Worm (Caenorhabditis elegans) whole organism, L4 larva: ENCODE results near the gene ZK637.15.

ENCODE experiments used
- D1046.2 ChIP-seq: fragments of 200-800 bp; sonication (Bioruptor generic); IDR thresholded peaks from 2 replicates; pipeline ENCODE4 v1.3.6; 2022; ENCODE audit warnings: missing genetic modification characterization, missing compliant biosample characterization
- F26F4.8 ChIP-seq: fragments of 200-800 bp; sonication (Bioruptor generic); conservative IDR thresholded peaks from 2 replicates; pipeline ENCODE4 v1.3.6; 2022; ENCODE audit warnings: missing genetic modification characterization, missing compliant biosample characterization
- F49E8.2 ChIP-seq: sonication (generic microtip); optimal IDR thresholded peaks from 2 replicates; lab custom pipeline; 2016; ENCODE audit warnings: missing compliant biosample characterization, mild to moderate bottlenecking, missing genetic modification characterization, borderline replicate concordance
- T20F7.1 ChIP-seq: fragments of 200-800 bp; sonication (Bioruptor generic); optimal IDR thresholded peaks from 2 replicates; lab custom pipeline; 2018; ENCODE audit warnings: mild to moderate bottlenecking, missing genetic modification characterization, missing compliant biosample characterization
- T26A8.4 ChIP-seq: fragments of 200-800 bp; sonication (Bioruptor generic); IDR thresholded peaks from 2 replicates; pipeline ENCODE4 v1.3.6; 2022; ENCODE audit warnings: missing genetic modification characterization, missing compliant biosample characterization
- ZK546.5 ChIP-seq, 2 experiments: sonication (generic microtip); optimal IDR thresholded peaks; 2 replicates each; lab custom pipeline; 2017; ENCODE audit warnings: missing biosample characterization in 2 of 2, missing genetic modification characterization in 2 of 2
- aha-1 ChIP-seq: fragments of 150-350 bp; peaks from one replicate; lab custom pipeline; 2014; ENCODE audit warnings: missing biosample characterization, missing genetic modification characterization
- aly-2 ChIP-seq: sonication (generic microtip); optimal IDR thresholded peaks from 2 replicates; lab custom pipeline; 2018; ENCODE audit warnings: missing biosample characterization, missing genetic modification characterization
- arid-1 ChIP-seq: fragments of 200-800 bp; sonication (Bioruptor generic); conservative IDR thresholded peaks from 2 replicates; pipeline ENCODE4 v1.3.6; 2022; ENCODE audit warnings: missing genetic modification reagents, missing genetic modification characterization, missing compliant biosample characterization
- attf-4 ChIP-seq: sonication (generic microtip); optimal IDR thresholded peaks from 3 replicates; lab custom pipeline; 2017; ENCODE audit warnings: missing biosample characterization, missing genetic modification characterization
- ceh-20 ChIP-seq: fragments of 200-800 bp; sonication (Bioruptor generic); IDR thresholded peaks from 2 replicates; pipeline ENCODE4 v1.3.6; 2022; ENCODE audit warnings: missing genetic modification reagents, missing genetic modification characterization, missing compliant biosample characterization
- ceh-62 ChIP-seq: sonication (generic microtip); optimal IDR thresholded peaks from 2 replicates; lab custom pipeline; 2017; ENCODE audit warnings: missing biosample characterization, missing genetic modification characterization
- daf-16 ChIP-seq, 3 experiments: sonication (generic microtip); optimal IDR thresholded peaks; 2 replicates each; lab custom pipeline; 2016 to 2017; ENCODE audit warnings: missing genetic modification characterization in 3 of 3, missing genetic modification reagents in 3 of 3, mild to moderate bottlenecking in 2 of 3, missing compliant biosample characterization in 2 of 3, missing biosample characterization in 1 of 3, moderate library complexity in 1 of 3
- daf-19 ChIP-seq: fragments of 200-800 bp; sonication (Bioruptor generic); conservative IDR thresholded peaks from 2 replicates; pipeline ENCODE4 v1.3.6; 2022; ENCODE audit warnings: missing genetic modification characterization, missing compliant biosample characterization
- dmd-6 ChIP-seq: fragments of 200-800 bp; sonication (Bioruptor generic); IDR thresholded peaks from 2 replicates; pipeline ENCODE4 v1.3.6; 2022; ENCODE audit warnings: missing genetic modification reagents, missing genetic modification characterization, missing compliant biosample characterization
- dmd-9 ChIP-seq: fragments of 200-800 bp; sonication (Bioruptor generic); IDR thresholded peaks from 2 replicates; pipeline ENCODE4 v1.3.6; 2022; ENCODE audit warnings: missing genetic modification reagents, missing genetic modification characterization, missing compliant biosample characterization
- duxl-1 ChIP-seq: sonication (generic microtip); optimal IDR thresholded peaks from 2 replicates; lab custom pipeline; 2016; ENCODE audit warnings: mild to moderate bottlenecking, missing genetic modification characterization, moderate library complexity, missing compliant biosample characterization; ENCODE audit not compliant: poor library complexity
- dve-1 ChIP-seq: sonication (generic microtip); optimal IDR thresholded peaks from 2 replicates; lab custom pipeline; 2017; ENCODE audit warnings: antibody characterized with exemption, mild to moderate bottlenecking, missing genetic modification characterization, missing compliant biosample characterization; ENCODE audit not compliant: insufficient read depth
- gei-8 ChIP-seq: fragments of 200-800 bp; sonication (Bioruptor generic); optimal IDR thresholded peaks from 2 replicates; lab custom pipeline; 2018; ENCODE audit warnings: mild to moderate bottlenecking, missing genetic modification characterization, missing compliant biosample characterization
- hif-1 ChIP-seq, 2 experiments: sonication (generic microtip); optimal IDR thresholded peaks; 2 replicates each; lab custom pipeline; 2016 to 2017; ENCODE audit warnings: missing compliant biosample characterization in 2 of 2, missing genetic modification characterization in 2 of 2, missing genetic modification reagents in 2 of 2, missing genotype in 2 of 2, mild to moderate bottlenecking in 1 of 2
- hlh-11 ChIP-seq: fragments of 200-800 bp; sonication (Bioruptor generic); optimal IDR thresholded peaks from 2 replicates; lab custom pipeline; 2018; ENCODE audit warnings: mild to moderate bottlenecking, missing genetic modification characterization, missing compliant biosample characterization
- hmg-1.1 ChIP-seq: fragments of 200-800 bp; sonication (Bioruptor generic); IDR thresholded peaks from 2 replicates; pipeline ENCODE4 v1.3.6; 2022; ENCODE audit warnings: missing genetic modification reagents, missing genetic modification characterization, missing compliant biosample characterization
- lin-29 ChIP-seq: fragments of 200-800 bp; sonication (Bioruptor generic); IDR thresholded peaks from 2 replicates; pipeline ENCODE4 v1.3.6; 2022; ENCODE audit warnings: missing genetic modification reagents, missing genetic modification characterization, missing compliant biosample characterization
- lin-38 ChIP-seq: fragments of 200-800 bp; sonication (Bioruptor generic); IDR thresholded peaks from 2 replicates; pipeline ENCODE4 v1.3.6; 2022; ENCODE audit warnings: missing genetic modification reagents, missing genetic modification characterization, missing compliant biosample characterization
- madf-5 ChIP-seq, 2 experiments: fragments of 200-800 bp; sonication (Bioruptor generic); IDR thresholded peaks; 2 replicates each; pipeline ENCODE4 v1.3.6; 2022; ENCODE audit warnings: missing compliant biosample characterization in 2 of 2, missing genetic modification characterization in 2 of 2
- mes-2 ChIP-seq: sonication (generic microtip); optimal IDR thresholded peaks from 2 replicates; lab custom pipeline; 2016; ENCODE audit warnings: missing genotype, mild to moderate bottlenecking, missing genetic modification characterization, missing compliant biosample characterization; ENCODE audit not compliant: poor library complexity, severe bottlenecking
- mxl-2 ChIP-seq: fragments of 200-800 bp; sonication (Bioruptor generic); conservative IDR thresholded peaks from 2 replicates; pipeline ENCODE4 v1.3.6; 2022; ENCODE audit warnings: missing genetic modification reagents, missing genetic modification characterization, missing compliant biosample characterization
- mxl-3 ChIP-seq: fragments of 200-800 bp; sonication (Bioruptor generic); optimal IDR thresholded peaks from 2 replicates; lab custom pipeline; 2018; ENCODE audit warnings: mild to moderate bottlenecking, missing genetic modification characterization, missing compliant biosample characterization
- nhr-10 ChIP-seq: fragments of 150-350 bp; optimal IDR thresholded peaks from 2 replicates; lab custom pipeline; 2014; ENCODE audit warnings: missing biosample characterization, missing genetic modification characterization
- nhr-102 ChIP-seq: sonication (generic microtip); optimal IDR thresholded peaks from 2 replicates; lab custom pipeline; 2016; ENCODE audit warnings: mild to moderate bottlenecking, missing genetic modification characterization, moderate library complexity, missing compliant biosample characterization
- nhr-11 ChIP-seq: fragments of 150-350 bp; optimal IDR thresholded peaks from 2 replicates; lab custom pipeline; 2014; ENCODE audit warnings: missing biosample characterization, missing genetic modification characterization
- nhr-111 ChIP-seq: fragments of 200-800 bp; sonication (Bioruptor generic); optimal IDR thresholded peaks from 2 replicates; lab custom pipeline; 2018; ENCODE audit warnings: mild to moderate bottlenecking, missing genetic modification characterization, missing compliant biosample characterization
- nhr-237 ChIP-seq: sonication (generic microtip); optimal IDR thresholded peaks from 2 replicates; lab custom pipeline; 2017; ENCODE audit warnings: missing biosample characterization, missing genetic modification characterization
- nhr-28 ChIP-seq: fragments of 150-350 bp; optimal IDR thresholded peaks from 2 replicates; lab custom pipeline; 2014; ENCODE audit warnings: missing biosample characterization, missing genetic modification characterization
- nhr-48 ChIP-seq: sonication (generic microtip); optimal IDR thresholded peaks from 2 replicates; lab custom pipeline; 2016; ENCODE audit warnings: mild to moderate bottlenecking, missing genetic modification characterization, missing compliant biosample characterization
- nhr-6 ChIP-seq: fragments of 150-350 bp; optimal IDR thresholded peaks from 2 replicates; lab custom pipeline; 2014; ENCODE audit warnings: missing biosample characterization, missing genetic modification characterization
- nhr-77 ChIP-seq: fragments of 150-350 bp; optimal IDR thresholded peaks from 2 replicates; lab custom pipeline; 2014; ENCODE audit warnings: missing biosample characterization, missing genetic modification characterization
- pha-4 ChIP-seq, 2 experiments: fragments of 150-350 bp in 1 of 2; fragments of 200-800 bp in 1 of 2; sonication (Bioruptor generic) in 1 of 2; IDR thresholded peaks in 1 of 2; optimal IDR thresholded peaks in 1 of 2; 2 replicates each; pipeline versions ENCODE4 v1.3.6 to Lab custom; 2014 to 2022; ENCODE audit warnings: missing genetic modification characterization in 2 of 2, missing genetic modification reagents in 2 of 2, missing biosample characterization in 1 of 2, missing compliant biosample characterization in 1 of 2
- php-3 ChIP-seq: fragments of 200-800 bp; sonication (Bioruptor generic); IDR thresholded peaks from 2 replicates; pipeline ENCODE4 v1.3.6; 2022; ENCODE audit warnings: missing genetic modification reagents, missing genetic modification characterization, missing compliant biosample characterization
- rbr-2 ChIP-seq: sonication (generic microtip); optimal IDR thresholded peaks from 2 replicates; lab custom pipeline; 2016; ENCODE audit warnings: missing genotype, missing genetic modification characterization, missing compliant biosample characterization
- saeg-2 ChIP-seq: fragments of 200-800 bp; sonication (Bioruptor generic); IDR thresholded peaks from 2 replicates; pipeline ENCODE4 v1.3.6; 2022; ENCODE audit warnings: missing genetic modification reagents, missing genetic modification characterization, missing compliant biosample characterization
- snpc-4 ChIP-seq: fragments of 150-350 bp; optimal IDR thresholded peaks from 2 replicates; lab custom pipeline; 2014; ENCODE audit warnings: missing biosample characterization, missing genetic modification characterization
- unc-130 ChIP-seq: sonication (generic microtip); optimal IDR thresholded peaks from 2 replicates; lab custom pipeline; 2016; ENCODE audit warnings: missing genetic modification reagents, missing genetic modification characterization, missing compliant biosample characterization

Gene ZK637.15

DNA sequence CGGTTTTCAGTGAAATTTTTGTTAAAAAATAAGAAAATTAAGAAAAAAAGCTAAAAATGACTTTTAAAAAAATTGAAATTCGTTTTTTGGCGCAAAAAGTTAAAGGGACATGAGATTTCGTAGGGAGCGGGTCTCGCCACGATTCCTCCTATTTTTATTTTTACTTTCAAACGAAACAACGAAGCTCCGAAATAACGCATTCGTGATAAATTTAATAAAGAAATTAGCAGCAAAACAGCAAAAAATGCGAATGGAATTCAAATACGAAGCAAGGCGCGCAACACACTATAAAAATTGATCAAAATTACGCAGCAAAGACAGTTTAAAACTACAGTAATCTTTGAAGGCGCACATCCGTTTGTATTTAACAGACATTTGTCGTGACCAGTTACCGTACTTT is 20.1 kb upstream of the ZK637.15 start (continued):
- TF ChIP-seq saeg-2 (GFP tag; lab: Robert Waterston, UW) (no peak), daf-16 (GFP tag; optimal IDR thresholded peaks at IDR 0.05; lab: Kevin White, UChicago) (no peak), daf-16 (tag; optimal IDR thresholded peaks at IDR 0.05; lab: Kevin White, UChicago) (no peak), T20F7.1 (GFP tag; lab: Kevin White, UChicago) (peak; percentile 86), ceh-20 (no peak), aha-1 (tag; lab: Kevin White, UChicago) (no peak), daf-19 (no peak)
- TF ChIP-seq, all 104 proteins: peak for 14

DNA sequence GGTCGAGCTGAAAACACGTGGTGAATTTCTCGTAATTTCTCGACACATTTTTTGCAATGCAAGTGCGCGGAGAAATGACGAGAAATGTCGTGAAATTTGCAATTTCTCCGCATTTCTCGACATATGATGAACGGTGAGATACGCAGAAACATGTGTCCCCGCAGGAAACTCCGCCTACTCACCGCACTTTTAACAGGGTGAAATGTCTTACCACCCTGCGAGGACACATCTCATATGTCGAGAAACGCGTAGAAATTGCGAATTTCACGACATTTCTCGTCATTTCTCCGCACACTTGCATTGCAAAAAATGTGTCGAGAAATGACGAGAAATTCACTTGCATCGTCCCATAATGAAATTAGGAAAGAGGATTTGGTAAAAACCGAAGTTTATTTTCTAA is 18.8 kb upstream of the ZK637.15 start:
- peak; percentile 23 for TF ChIP-seq nhr-48 (tag; lab: Kevin White, UChicago)
- 0 out of 2 replicates have a peak, but pooled peaks have one; percentile 47 for TF ChIP-seq dmd-9
- peak; percentile 39 for TF ChIP-seq hlh-11 (tag; lab: Kevin White, UChicago)
- peak; percentile 13 for TF ChIP-seq rbr-2 (tag; lab: Kevin White, UChicago)
- TF ChIP-seq dve-1 (tag; lab: Kevin White, UChicago) = peak; percentile 16
- peak; percentile 47 for TF ChIP-seq lin-38 (GFP tag; lab: Robert Waterston, UW)
- 0 out of 2 replicates have a peak, but pooled peaks have one; percentile 11 for TF ChIP-seq D1046.2 (GFP tag; lab: Robert Waterston, UW)
- peak; percentile 34; the same call in 1 of the 2 replicates for TF ChIP-seq php-3
- TF ChIP-seq mes-2 (tag; lab: Kevin White, UChicago) = peak; percentile 16
- TF ChIP-seq hmg-1.1 (GFP tag; lab: Robert Waterston, UW) = 0 out of 2 replicates have a peak, but pooled peaks have one; percentile 18
- TF ChIP-seq nhr-102 (tag; lab: Kevin White, UChicago) = peak; percentile 28
- peak; percentile 9; the same call in 1 of the 2 replicates for TF ChIP-seq dmd-6 (GFP tag; lab: Robert Waterston, UW)
- peak; percentile 19; the same call in 1 of the 2 replicates for TF ChIP-seq ceh-20
- TF ChIP-seq T26A8.4 (GFP tag; lab: Robert Waterston, UW) = 0 out of 2 replicates have a peak, but pooled peaks have one; percentile 28

DNA sequence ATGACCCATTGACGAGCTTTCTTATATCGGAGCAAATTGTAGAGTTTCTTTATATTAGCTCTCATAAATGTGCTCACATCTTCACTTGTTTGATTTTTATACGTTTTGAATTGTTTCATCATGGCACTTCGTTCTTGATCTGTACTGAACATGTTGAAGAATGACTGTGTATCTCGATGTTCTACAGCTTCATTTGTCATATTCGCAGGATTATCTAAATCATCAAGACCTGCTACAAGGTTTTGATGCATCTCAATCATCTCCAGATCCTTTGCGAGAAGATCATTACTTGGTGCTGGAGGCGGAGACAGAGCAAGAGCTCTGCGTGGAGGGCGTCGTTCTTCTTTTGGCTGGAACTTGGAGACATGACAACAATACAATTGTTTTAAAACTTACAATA is 16.6 kb upstream of the ZK637.15 start:
- TF ChIP-seq daf-16 (GFP tag; optimal IDR thresholded peaks at IDR 0.05; lab: Kevin White, UChicago) (no peak), daf-16 (tag; optimal IDR thresholded peaks at IDR 0.05; lab: Kevin White, UChicago) (no peak), aha-1 (tag; lab: Kevin White, UChicago) (peak; percentile 69)
- TF ChIP-seq, all 104 proteins: peak for 1

DNA sequence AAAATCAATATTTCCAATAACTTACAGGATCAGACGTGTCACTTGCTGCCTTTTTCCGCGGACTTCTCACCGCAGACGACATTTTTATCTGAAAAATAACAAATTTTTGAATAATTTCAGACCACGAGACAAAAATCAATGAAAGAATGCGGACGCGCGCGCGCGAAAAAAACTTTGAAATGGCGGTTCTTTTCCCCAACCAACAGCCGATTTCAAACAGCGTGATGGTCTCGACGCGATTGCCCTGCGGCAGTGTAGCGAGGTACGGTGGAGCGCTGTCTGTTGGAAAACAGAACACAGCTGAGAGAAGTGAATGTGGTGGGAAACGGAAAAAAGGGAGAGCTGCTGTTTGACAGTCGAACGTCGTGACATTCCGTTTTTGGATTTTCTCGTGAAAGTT is 15.8 kb upstream of the ZK637.15 start, which contains the start of gene lin-9:
Gene lin-9 (minus strand): TSS at position 88 of the 400 bp plus-strand sequence.
- no peak for TF ChIP-seq attf-4 (tag; lab: Kevin White, UChicago)
- TF ChIP-seq hif-1 (tag; optimal IDR thresholded peaks at IDR 0.05; lab: Kevin White, UChicago) = peak; percentile 57 to 89
- no peak for TF ChIP-seq snpc-4 (tag; lab: Kevin White, UChicago)
- no peak for TF ChIP-seq nhr-237
- TF ChIP-seq unc-130 = peak; percentile 81
- peak; percentile 96 for TF ChIP-seq nhr-11 (tag; lab: Kevin White, UChicago)
- TF ChIP-seq arid-1 (GFP tag; lab: Robert Waterston, UW) = peak; percentile 95
- TF ChIP-seq aly-2 = no peak
- TF ChIP-seq F49E8.2 (tag; lab: Kevin White, UChicago) = peak; percentile 70
- peak; percentile 78 for TF ChIP-seq lin-29 (GFP tag; lab: Robert Waterston, UW)
- peak; percentile 93 for TF ChIP-seq pha-4 (GFP tag; IDR thresholded peaks at IDR 0.05; lab: Robert Waterston, UW)
- TF ChIP-seq pha-4 (tag; optimal IDR thresholded peaks at IDR 0.05; lab: Kevin White, UChicago) = no peak
- peak; percentile 94 for TF ChIP-seq duxl-1 (tag; lab: Kevin White, UChicago)
- TF ChIP-seq ZK546.5 (tag; optimal IDR thresholded peaks at IDR 0.05; lab: Kevin White, UChicago) = peak in 1 of 2 experiments; percentile 26
- no peak for TF ChIP-seq madf-5 (GFP tag; IDR thresholded peaks at IDR 0.05; lab: Robert Waterston, UW)
- peak; percentile 90 for TF ChIP-seq dmd-9
- peak; percentile 67; the same call in 1 of the 2 replicates for TF ChIP-seq mxl-2
- TF ChIP-seq nhr-6 (tag; lab: Kevin White, UChicago) = peak; percentile 94
- peak; percentile 100 for TF ChIP-seq hlh-11 (tag; lab: Kevin White, UChicago)
- TF ChIP-seq nhr-28 (tag; lab: Kevin White, UChicago) = peak; percentile 83
- no peak for TF ChIP-seq gei-8
- peak; percentile 89 for TF ChIP-seq mxl-3 (GFP tag; lab: Kevin White, UChicago)
- TF ChIP-seq F26F4.8 (GFP tag; lab: Robert Waterston, UW) = no peak
- peak; percentile 98 for TF ChIP-seq hmg-1.1 (GFP tag; lab: Robert Waterston, UW)
- TF ChIP-seq nhr-111 = no peak
- TF ChIP-seq nhr-77 (tag; lab: Kevin White, UChicago) = peak; percentile 86
- TF ChIP-seq ceh-62 (tag; lab: Kevin White, UChicago) = no peak
- no peak for TF ChIP-seq daf-19
- TF ChIP-seq nhr-10 = peak; percentile 29
